Worm (Caenorhabditis elegans): ENCODE measurements around the gene Y116A8C.470.

The Y116A8C.470 gene

ce11 chrIV:16939001-16939400, 19.9 kb upstream of the Y116A8C.470 start, which contains the start of gene Y116A8C.10:
Y116A8C.10 (minus strand) TSS chrIV:16939101.
- TF ChIP-seq lin-39 (tag; optimal IDR thresholded peaks at IDR 0.05) (no peak), nhr-28 (tag; optimal IDR thresholded peaks at IDR 0.05) (no peak), mdl-1 (tag; optimal IDR thresholded peaks at IDR 0.05) (no peak), nhr-71 (tag; optimal IDR thresholded peaks at IDR 0.05) (no peak), efl-3 (GFP tag; optimal IDR thresholded peaks at IDR 0.05) (no peak), F16B12.6 (tag; optimal IDR thresholded peaks at IDR 0.05) (no peak), ceh-82 (tag; optimal IDR thresholded peaks at IDR 0.05) (no peak), lsy-2 (tag; optimal IDR thresholded peaks at IDR 0.05) (no peak), zip-4 (GFP tag; optimal IDR thresholded peaks at IDR 0.05) (no peak), rnt-1 (tag; optimal IDR thresholded peaks at IDR 0.05) (no peak), nhr-84 (tag; optimal IDR thresholded peaks at IDR 0.05) (no peak), nhr-237 (tag; optimal IDR thresholded peaks at IDR 0.05) (no peak), dpl-1 (GFP tag; optimal IDR thresholded peaks at IDR 0.05) (no peak), lin-14 (GFP tag; optimal IDR thresholded peaks at IDR 0.05) (no peak), nhr-76 (tag; optimal IDR thresholded peaks at IDR 0.05) (no peak), ztf-11 (tag; optimal IDR thresholded peaks at IDR 0.05) (no peak), nhr-47 (tag; optimal IDR thresholded peaks at IDR 0.05) (no peak), ceh-88 (GFP tag; IDR thresholded peaks at IDR 0.05) (no peak), snpc-4 (tag; optimal IDR thresholded peaks at IDR 0.05) (no peak), fkh-4 (tag; optimal IDR thresholded peaks at IDR 0.05; ENCODE audit: borderline replicate concordance) (no peak)

- TF ChIP-seq grh-1 (GFP tag; IDR thresholded peaks at IDR 0.05) (0 out of 2 replicates have a peak, but pooled peaks have one; percentile 34), unc-30 (tag; optimal IDR thresholded peaks at IDR 0.05) (no peak), vab-15 (tag; optimal IDR thresholded peaks at IDR 0.05) (no peak), lsy-2 (tag; optimal IDR thresholded peaks at IDR 0.05) (no peak), hlh-17 (GFP tag; optimal IDR thresholded peaks at IDR 0.05; ENCODE audit: borderline replicate concordance) (no peak)
These were observed 16.9 kb upstream of the Y116A8C.470 start for ce11 chrIV:16936053-16936452.

ce11 chrIV:16931077-16931476, 12.0 kb upstream of the Y116A8C.470 start, which contains the start of gene Y116A8C.49:
Y116A8C.49 (minus strand) TSS chrIV:16931177.
- TF ChIP-seq jun-1 (tag; optimal IDR thresholded peaks at IDR 0.05): no peak
- TF ChIP-seq snpc-4 (tag; optimal IDR thresholded peaks at IDR 0.05): no peak
- TF ChIP-seq hlh-4 (tag; optimal IDR thresholded peaks at IDR 0.05): no peak
- TF ChIP-seq fos-1 (tag; optimal IDR thresholded peaks at IDR 0.05): no peak
- no peak for TF ChIP-seq elt-2 (tag; optimal IDR thresholded peaks at IDR 0.05)
- no peak for TF ChIP-seq lin-14 (GFP tag; optimal IDR thresholded peaks at IDR 0.05)
- TF ChIP-seq ceh-8 (GFP tag; optimal IDR thresholded peaks at IDR 0.05): no peak
- no peak for TF ChIP-seq nhr-237 (tag; optimal IDR thresholded peaks at IDR 0.05)
- TF ChIP-seq snu-23 (GFP tag; optimal IDR thresholded peaks at IDR 0.05): no peak
- no peak for TF ChIP-seq nhr-84 (tag; optimal IDR thresholded peaks at IDR 0.05)
- TF ChIP-seq xbp-1 (tag; optimal IDR thresholded peaks at IDR 0.05): no peak
- no peak for TF ChIP-seq ceh-82 (tag; optimal IDR thresholded peaks at IDR 0.05)
- no peak for TF ChIP-seq blmp-1 (tag; optimal IDR thresholded peaks at IDR 0.05)
- TF ChIP-seq aly-2 (tag; optimal IDR thresholded peaks at IDR 0.05): no peak
- TF ChIP-seq C04F5.9 (tag; optimal IDR thresholded peaks at IDR 0.05): no peak
- no peak for TF ChIP-seq swsn-7 (tag; optimal IDR thresholded peaks at IDR 0.05)
- no peak for TF ChIP-seq isw-1 (GFP tag; IDR thresholded peaks at IDR 0.05)
- no peak for TF ChIP-seq ces-1 (GFP tag; optimal IDR thresholded peaks at IDR 0.05)
- no peak for TF ChIP-seq rnt-1 (tag; optimal IDR thresholded peaks at IDR 0.05)
- TF ChIP-seq lin-15B (tag; optimal IDR thresholded peaks at IDR 0.05): no peak

- no peak for TF ChIP-seq nhr-12 (tag; optimal IDR thresholded peaks at IDR 0.05)
These were observed 7.4 kb upstream of the Y116A8C.470 start for ce11 chrIV:16926558-16926957.

Measured in whole organism, L1 larva.